Fruit fly (Drosophila melanogaster): ENCODE results near the gene brwl.

brwl gene

dm6 chr2L:9598390-9598789, 29.7 kb downstream of the brwl start (continued):
- TF ChIP-seq Asciz (GFP tag; optimal IDR thresholded peaks at IDR 0.05) (peak; percentile 16), z (GFP tag; IDR thresholded peaks at IDR 0.05) (peak; percentile 51; the same call in 1 of the 3 replicates), CG33213 (GFP tag; optimal IDR thresholded peaks at IDR 0.05) (no peak), CG1603 (tag; optimal IDR thresholded peaks at IDR 0.05) (peak; percentile 78), fd96Cb (tag; optimal IDR thresholded peaks at IDR 0.05) (peak; percentile 75), CTCF (GFP tag; optimal IDR thresholded peaks at IDR 0.05) (no peak), CG3838 (GFP tag; optimal IDR thresholded peaks at IDR 0.05) (no peak), CG2120 (GFP tag; optimal IDR thresholded peaks at IDR 0.05) (no peak), gcm2 (GFP tag; optimal IDR thresholded peaks at IDR 0.05) (peak; percentile 17), HLH3B (GFP tag; IDR thresholded peaks at IDR 0.05) (peak; percentile 75), vfl (GFP tag; optimal IDR thresholded peaks at IDR 0.05) (no peak), mirr (GFP tag; optimal IDR thresholded peaks at IDR 0.05) (no peak), Nf-YA (GFP tag; IDR thresholded peaks at IDR 0.05) (peak; percentile 35; the same call in 1 of the 2 replicates), CG12769 (tag; optimal IDR thresholded peaks at IDR 0.05) (no peak), Ada2b (GFP tag; IDR thresholded peaks at IDR 0.05) (peak; percentile 36; the same call in 1 of the 2 replicates), CG43689 (GFP tag; IDR thresholded peaks at IDR 0.05) (no peak), BEAF-32 (GFP tag; optimal IDR thresholded peaks at IDR 0.05) (no peak), Xbp1 (GFP tag; optimal IDR thresholded peaks at IDR 0.05) (peak; percentile 54), dysf (GFP tag; IDR thresholded peaks at IDR 0.05) (peak; percentile 67), CG6813 (GFP tag; optimal IDR thresholded peaks at IDR 0.05) (peak; percentile 37), tgo (GFP tag; IDR thresholded peaks at IDR 0.05) (peak; percentile 74), CG12219 (GFP tag; optimal IDR thresholded peaks at IDR 0.05) (peak; percentile 44), Abd-B (GFP tag; optimal IDR thresholded peaks at IDR 0.05) (peak; percentile 61), CG4328 (GFP tag; optimal IDR thresholded peaks at IDR 0.05) (no peak), ap (GFP tag; IDR thresholded peaks at IDR 0.05) (peak; percentile 43), corto (GFP tag; optimal IDR thresholded peaks at IDR 0.05) (no peak), D19B (GFP tag; optimal IDR thresholded peaks at IDR 0.05) (no peak), CG1233 (GFP tag; optimal IDR thresholded peaks at IDR 0.05) (peak; percentile 59), CG4854 (GFP tag; optimal IDR thresholded peaks at IDR 0.05) (no peak), CG31365 (tag; optimal IDR thresholded peaks at IDR 0.05) (no peak), Sry-δ (GFP tag; optimal IDR thresholded peaks at IDR 0.05) (no peak)

- TF ChIP-seq Ets65A (GFP tag) (peak; percentile 20), CG1603 (tag; optimal IDR thresholded peaks at IDR 0.05) (no peak)
Measured at dm6 chr2L:9600772-9601171, 32.1 kb downstream of the brwl start, which contains the start of gene CG4382. CG4382 (minus strand) TSS chr2L:9600872.

- TF ChIP-seq CG6854 (GFP tag; optimal IDR thresholded peaks at IDR 0.05): no peak
- TF ChIP-seq prd (optimal IDR thresholded peaks at IDR 0.05): no peak
- peak; percentile 19; the same call in 1 of the 3 replicates for TF ChIP-seq prd (GFP tag; IDR thresholded peaks at IDR 0.05)
- TF ChIP-seq Ets65A (GFP tag): peak; percentile 18
- peak; percentile 53 for TF ChIP-seq cad (GFP tag; optimal IDR thresholded peaks at IDR 0.05)
- TF ChIP-seq tll (GFP tag; optimal IDR thresholded peaks at IDR 0.05): peak in 1 of 2 experiments; percentile 84
- TF ChIP-seq CG2712 (tag; optimal IDR thresholded peaks at IDR 0.05): no peak
- TF ChIP-seq ind (GFP tag; optimal IDR thresholded peaks at IDR 0.05): no peak
- TF ChIP-seq ara (GFP tag; IDR thresholded peaks at IDR 0.05): no peak
- TF ChIP-seq p53 (GFP tag; optimal IDR thresholded peaks at IDR 0.05): no peak
- no peak for TF ChIP-seq Usf (GFP tag; optimal IDR thresholded peaks at IDR 0.05)
- TF ChIP-seq CG2199 (GFP tag; IDR thresholded peaks at IDR 0.05): 0 out of 3 replicates have a peak, but pooled peaks have one; percentile 37
- TF ChIP-seq CG3407 (GFP tag; optimal IDR thresholded peaks at IDR 0.05): no peak
- TF ChIP-seq D (optimal IDR thresholded peaks at IDR 0.05): peak; percentile 82
- peak; percentile 32 for TF ChIP-seq D (GFP tag; optimal IDR thresholded peaks at IDR 0.05)
- no peak for TF ChIP-seq CG6791 (GFP tag; IDR thresholded peaks at IDR 0.05; ENCODE audit: partially characterized antibody)
- TF ChIP-seq psq (GFP tag; optimal IDR thresholded peaks at IDR 0.05): no peak
- no peak for TF ChIP-seq Dek (tag; optimal IDR thresholded peaks at IDR 0.05)
- TF ChIP-seq usp (GFP tag; optimal IDR thresholded peaks at IDR 0.05): no peak
- TF ChIP-seq schlank (tag; optimal IDR thresholded peaks at IDR 0.05): no peak
- TF ChIP-seq CG7745 (tag; optimal IDR thresholded peaks at IDR 0.05): no peak
Measured at dm6 chr2L:9601220-9601619, 32.5 kb downstream of the brwl start.
